Worm (Caenorhabditis elegans): Measurements from ENCODE around the gene Y4C6B.1.

ce11 chrIV:5393566-5393965 is 39.3 kb downstream of the Y4C6B.1 start:
- no peak for TF ChIP-seq nhr-76 (tag; optimal IDR thresholded peaks at IDR 0.05)
- no peak for TF ChIP-seq unc-39 (tag; optimal IDR thresholded peaks at IDR 0.05)
- TF ChIP-seq saeg-2 (GFP tag; IDR thresholded peaks at IDR 0.05), result no peak
- TF ChIP-seq egl-27 (tag; optimal IDR thresholded peaks at IDR 0.05), result no peak
- no peak for TF ChIP-seq unc-130 (GFP tag; optimal IDR thresholded peaks at IDR 0.05)
- no peak for TF ChIP-seq lin-39 (tag; optimal IDR thresholded peaks at IDR 0.05)
- TF ChIP-seq nhr-25 (tag; optimal IDR thresholded peaks at IDR 0.05; ENCODE audit: borderline replicate concordance, insufficient read depth), result no peak
- TF ChIP-seq nhr-11 (tag; optimal IDR thresholded peaks at IDR 0.05), result no peak
- no peak for TF ChIP-seq nhr-237 (tag; optimal IDR thresholded peaks at IDR 0.05)
- no peak for TF ChIP-seq tag-97 (GFP tag; IDR thresholded peaks at IDR 0.05)
- no peak for TF ChIP-seq T20F7.1 (GFP tag; optimal IDR thresholded peaks at IDR 0.05)
- TF ChIP-seq Y105C5A.15 (GFP tag; IDR thresholded peaks at IDR 0.05), result no peak
- no peak for TF ChIP-seq fos-1 (tag; optimal IDR thresholded peaks at IDR 0.05)
